Fruit fly (Drosophila melanogaster) whole organism, embryonic: ENCODE results near the gene CG5966.
A peak's percentile ranks its signal among the peaks of the same experiment; 100 is the strongest.

Experiments
- Abd-B ChIP-seq: fragments of 200-800 bp; sonication (Bioruptor generic); optimal IDR thresholded peaks from 2 replicates; lab custom pipeline; 2018; ENCODE audit warnings: missing biosample characterization, mild to moderate bottlenecking, missing genetic modification characterization, moderate library complexity
- CG31388 ChIP-seq: fragments of 200-800 bp; sonication (Bioruptor generic); optimal IDR thresholded peaks from 2 replicates; lab custom pipeline; 2016; ENCODE audit warnings: missing biosample characterization, missing genetic modification characterization
- CHES-1-like ChIP-seq: fragments of 200-800 bp; sonication (Bioruptor generic); optimal IDR thresholded peaks from 2 replicates; lab custom pipeline; 2016; ENCODE audit warnings: missing biosample characterization, missing genetic modification characterization
- Deaf1 ChIP-seq: fragments of 200-800 bp; optimal IDR thresholded peaks from 3 replicates; lab custom pipeline; 2019; ENCODE audit warnings: missing biosample characterization, mild to moderate bottlenecking, missing genetic modification characterization, moderate library complexity
- Ets65A ChIP-seq: fragments of 200-800 bp; sonication (Bioruptor generic); peaks from one replicate; lab custom pipeline; 2016; ENCODE audit warnings: missing biosample characterization, missing genetic modification characterization
- Lhr ChIP-seq: fragments of 200-800 bp; sonication (Bioruptor generic); optimal IDR thresholded peaks from 3 replicates; lab custom pipeline; 2017; ENCODE audit warnings: mild to moderate bottlenecking, missing biosample characterization, missing genetic modification reagents, missing genetic modification characterization
- dysf ChIP-seq: fragments of 200-800 bp; sonication (Bioruptor generic); IDR thresholded peaks from 3 replicates; pipeline ENCODE4 v1.3.6; 2022; ENCODE audit warnings: missing biosample characterization, missing genetic modification characterization
- eve ChIP-seq, 2 experiments: fragments of >200 bp; optimal IDR thresholded peaks; 2 replicates each; lab custom pipeline; 2017; ENCODE audit warnings: missing biosample characterization in 2 of 2, missing genetic modification characterization in 2 of 2
- gcm ChIP-seq: fragments of 200-800 bp; sonication (Bioruptor generic); optimal IDR thresholded peaks from 2 replicates; lab custom pipeline; 2019; ENCODE audit warnings: missing biosample characterization, mild to moderate bottlenecking, missing genetic modification characterization, moderate library complexity
- nerfin-2 ChIP-seq: fragments of 200-800 bp; sonication (Bioruptor generic); IDR thresholded peaks from 2 replicates; pipeline ENCODE4 v1.3.6; 2022; ENCODE audit warnings: missing biosample characterization, missing genetic modification characterization; ENCODE audit not compliant: partially characterized antibody
- prd ChIP-seq, 3 experiments: fragments of >200 bp in 2 of 3; fragments of 200-800 bp in 1 of 3; sonication (Bioruptor generic) in 1 of 3; optimal IDR thresholded peaks in 2 of 3; IDR thresholded peaks in 1 of 3; 2 replicates in 2 of 3; 3 replicates in 1 of 3; pipeline versions ENCODE4 v1.3.6 to Lab custom; 2017 to 2022; ENCODE audit warnings: missing biosample characterization in 1 of 3, missing genetic modification characterization in 1 of 3
- row ChIP-seq: fragments of 200-800 bp; sonication (Bioruptor generic); IDR thresholded peaks from 3 replicates; pipeline ENCODE4 v1.3.6; 2022; ENCODE audit warnings: missing biosample characterization, missing genetic modification characterization
- salm ChIP-seq: fragments of 200-800 bp; sonication (Bioruptor generic); optimal IDR thresholded peaks from 2 replicates; lab custom pipeline; 2018; ENCODE audit warnings: missing biosample characterization, mild to moderate bottlenecking, missing genetic modification characterization

- TF ChIP-seq dysf (GFP tag; lab: Robert Waterston, UW) (peak; percentile 50; the same call in 2 of the 3 replicates), Abd-B (GFP tag; lab: Kevin White, UChicago) (no peak), Deaf1 (tag; lab: Kevin White, UChicago) (no peak), eve (GFP tag; optimal IDR thresholded peaks at IDR 0.05; lab: Kevin White, UChicago) (no peak), gcm (GFP tag; lab: Kevin White, UChicago) (no peak), Lhr (GFP tag; lab: Kevin White, UChicago) (no peak), row (GFP tag; lab: Robert Waterston, UW) (peak; percentile 59), Ets65A (GFP tag; lab: Kevin White, UChicago) (no peak), CHES-1-like (GFP tag; lab: Kevin White, UChicago) (no peak), salm (tag; lab: Kevin White, UChicago) (peak; percentile 12), prd (optimal IDR thresholded peaks at IDR 0.05; lab: Kevin White, UChicago) (no peak), prd (GFP tag; IDR thresholded peaks at IDR 0.05; lab: Robert Waterston, UW) (peak; percentile 70), nerfin-2 (no peak), CG31388 (no peak)
Observed at dm6 chrX:5989368-5989767, 777 bp downstream of the CG5966 start.
